Fruit fly (Drosophila melanogaster): ENCODE measurements around the gene CG14298.

Gene CG14298

DNA sequence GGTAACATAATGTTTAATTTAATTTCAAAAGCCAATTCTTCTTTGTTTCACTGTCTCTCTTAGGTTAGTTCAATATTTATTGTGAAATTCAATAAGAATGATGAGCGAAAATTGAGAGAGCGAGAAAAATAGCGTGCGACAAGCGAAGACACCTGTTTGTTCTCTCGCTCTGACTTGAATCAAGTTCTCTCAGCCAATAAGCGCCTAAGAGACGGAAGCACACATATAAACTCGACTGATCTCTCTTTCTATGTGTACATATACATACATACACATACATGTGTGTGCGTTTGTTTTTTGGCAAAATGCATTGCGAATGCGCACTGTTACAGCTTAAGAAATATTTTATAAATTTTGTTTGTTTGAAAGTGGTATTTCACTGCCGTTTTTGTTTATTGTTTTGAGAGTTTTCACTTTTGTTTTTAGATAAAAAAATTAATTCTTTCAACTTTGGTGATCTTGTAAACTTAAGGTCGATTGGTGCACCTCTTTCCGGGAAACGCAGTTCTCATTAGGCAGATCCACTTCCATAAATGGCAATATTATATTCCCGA lies 48.0 kb downstream of the CG14298 start (continued):
- TF ChIP-seq zen (tag; optimal IDR thresholded peaks at IDR 0.05) (no peak), CG16815 (GFP tag; optimal IDR thresholded peaks at IDR 0.05) (no peak), CG7786 (GFP tag; optimal IDR thresholded peaks at IDR 0.05) (no peak), NK7.1 (GFP tag; optimal IDR thresholded peaks at IDR 0.05) (no peak), crp (GFP tag; optimal IDR thresholded peaks at IDR 0.05) (peak in 1 of 2 experiments; percentile 12), NC2β (GFP tag; optimal IDR thresholded peaks at IDR 0.05) (no peak), Dfd (GFP tag; optimal IDR thresholded peaks at IDR 0.05) (no peak), nerfin-1 (tag; optimal IDR thresholded peaks at IDR 0.05) (no peak), insv (GFP tag; optimal IDR thresholded peaks at IDR 0.05) (peak in 1 of 2 experiments; percentile 4), CG1792 (GFP tag; optimal IDR thresholded peaks at IDR 0.05) (no peak), Xrp1 (GFP tag; IDR thresholded peaks at IDR 0.05) (peak; percentile 51), ttk (GFP tag; IDR thresholded peaks at IDR 0.05) (no peak), CG43689 (GFP tag; IDR thresholded peaks at IDR 0.05) (no peak), Ptx1 (GFP tag; IDR thresholded peaks at IDR 0.05) (no peak), Elba2 (GFP tag; optimal IDR thresholded peaks at IDR 0.05) (peak; percentile 92), CG32767 (GFP tag; IDR thresholded peaks at IDR 0.05) (no peak), CG10366 (GFP tag; IDR thresholded peaks at IDR 0.05) (no peak), bigmax (GFP tag; optimal IDR thresholded peaks at IDR 0.05) (peak; percentile 43), sqz (GFP tag; optimal IDR thresholded peaks at IDR 0.05) (no peak), sc (optimal IDR thresholded peaks at IDR 0.05) (no peak), sc (GFP tag; optimal IDR thresholded peaks at IDR 0.05) (no peak), peb (GFP tag; IDR thresholded peaks at IDR 0.05) (no peak), Dbx (GFP tag; IDR thresholded peaks at IDR 0.05) (no peak), CG31388 (GFP tag; optimal IDR thresholded peaks at IDR 0.05) (no peak), CG3726 (GFP tag; IDR thresholded peaks at IDR 0.05) (no peak), CG17829 (tag; optimal IDR thresholded peaks at IDR 0.05) (no peak), corto (GFP tag; optimal IDR thresholded peaks at IDR 0.05) (peak; percentile 18), CG13775 (GFP tag; optimal IDR thresholded peaks at IDR 0.05) (no peak), CG9817 (tag; optimal IDR thresholded peaks at IDR 0.05) (no peak), CG1603 (tag; optimal IDR thresholded peaks at IDR 0.05) (peak; percentile 19), Six4 (GFP tag; optimal IDR thresholded peaks at IDR 0.05) (no peak), eyg (GFP tag; optimal IDR thresholded peaks at IDR 0.05) (no peak), gsb-n (tag; optimal IDR thresholded peaks at IDR 0.05) (peak; percentile 2), CG1529 (GFP tag; optimal IDR thresholded peaks at IDR 0.05) (no peak), Bteb2 (GFP tag; optimal IDR thresholded peaks at IDR 0.05) (no peak), rib (GFP tag; IDR thresholded peaks at IDR 0.05) (no peak), Max (GFP tag; optimal IDR thresholded peaks at IDR 0.05) (peak; percentile 9), pan (optimal IDR thresholded peaks at IDR 0.05) (no peak), pan (GFP tag; optimal IDR thresholded peaks at IDR 0.05 in 1 of 2, IDR thresholded peaks at IDR 0.05 in 1 of 2) (peak in 1 of 2 experiments; percentile 45), Camta (GFP tag; optimal IDR thresholded peaks at IDR 0.05) (no peak), trh (GFP tag; optimal IDR thresholded peaks at IDR 0.05) (no peak), tup (GFP tag; optimal IDR thresholded peaks at IDR 0.05) (no peak), Atf-2 (GFP tag; optimal IDR thresholded peaks at IDR 0.05) (no peak), hkb (optimal IDR thresholded peaks at IDR 0.05) (no peak), hkb (GFP tag; IDR thresholded peaks at IDR 0.05) (no peak; the same call in 1 of the 2 replicates), aop (GFP tag; IDR thresholded peaks at IDR 0.05) (no peak), CG5180 (GFP tag; optimal IDR thresholded peaks at IDR 0.05) (no peak), Kr (GFP tag; optimal IDR thresholded peaks at IDR 0.05) (no peak), CG1024 (GFP tag; IDR thresholded peaks at IDR 0.05) (no peak), Bdp1 (GFP tag; optimal IDR thresholded peaks at IDR 0.05) (no peak), CG4854 (GFP tag; optimal IDR thresholded peaks at IDR 0.05) (peak; percentile 14), gce (GFP tag; IDR thresholded peaks at IDR 0.05) (no peak), CG4707 (GFP tag; optimal IDR thresholded peaks at IDR 0.05) (no peak)
